Worm (Caenorhabditis elegans) whole organism, L4/young adult: Measurements from ENCODE around the gene F26F2.8.

Experiments
- W03F9.2 ChIP-seq: fragments of 150-350 bp; optimal IDR thresholded peaks from 2 replicates; lab custom pipeline; 2014; ENCODE audit warnings: missing biosample characterization, missing genetic modification characterization
- him-1 ChIP-seq: sonication (generic microtip); optimal IDR thresholded peaks from 2 replicates; lab custom pipeline; 2016; ENCODE audit warnings: missing genotype, missing genetic modification reagents, missing genetic modification characterization, missing compliant biosample characterization

DNA sequence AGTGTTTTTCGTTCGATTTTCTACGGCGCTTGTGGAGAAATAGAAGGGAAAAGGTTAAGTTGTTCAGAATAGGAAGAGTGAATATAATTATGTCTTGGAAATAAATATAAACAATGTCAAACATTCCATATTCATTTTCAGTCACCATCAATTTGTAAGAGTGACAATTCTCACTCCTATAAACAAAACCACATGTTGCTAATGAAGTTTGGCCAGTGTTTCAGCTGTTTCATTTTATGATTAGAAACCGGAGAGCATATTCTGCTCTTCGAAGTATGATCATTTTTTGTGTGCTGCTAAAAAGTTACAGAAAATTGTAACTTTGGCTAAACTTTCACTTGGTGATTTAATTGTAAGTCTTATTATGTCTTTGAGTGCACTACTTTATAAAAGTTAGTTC lies 24.2 kb upstream of the F26F2.8 start, which contains the start of gene Y38H6C.21:
- TF ChIP-seq him-1 (no peak), W03F9.2 (tag; lab: Kevin White, UChicago) (no peak)
